Worm (Caenorhabditis elegans) whole organism, late embryonic: ENCODE data around the gene F10C2.3.

ENCODE experiments used
- F13H6.1 ChIP-seq: sonication (generic microtip); optimal IDR thresholded peaks from 2 replicates; lab custom pipeline; 2016; ENCODE audit warnings: missing genetic modification characterization, missing compliant biosample characterization
- K09A11.1 ChIP-seq: sonication (generic microtip); optimal IDR thresholded peaks from 2 replicates; lab custom pipeline; 2017; ENCODE audit warnings: antibody characterized with exemption, mild to moderate bottlenecking, missing genetic modification characterization, missing compliant biosample characterization; ENCODE audit not compliant: insufficient read depth
- T23F11.4 ChIP-seq: fragments of 200-800 bp; sonication (Bioruptor generic); optimal IDR thresholded peaks from 2 replicates; lab custom pipeline; 2018; ENCODE audit warnings: mild to moderate bottlenecking, missing genetic modification characterization, missing compliant biosample characterization
- ceh-14 ChIP-seq: sonication (generic microtip); optimal IDR thresholded peaks from 2 replicates; lab custom pipeline; 2016; ENCODE audit warnings: missing genotype, missing genetic modification characterization, missing compliant biosample characterization
- ceh-18 ChIP-seq: sonication (generic microtip); optimal IDR thresholded peaks from 2 replicates; lab custom pipeline; 2016; ENCODE audit warnings: missing genetic modification characterization, missing compliant biosample characterization
- ceh-19 ChIP-seq: fragments of 200-800 bp; sonication (Bioruptor generic); optimal IDR thresholded peaks from 2 replicates; lab custom pipeline; 2018; ENCODE audit warnings: mild to moderate bottlenecking, missing genetic modification characterization, missing compliant biosample characterization
- ceh-2 ChIP-seq: sonication (generic microtip); optimal IDR thresholded peaks from 2 replicates; lab custom pipeline; 2016; ENCODE audit warnings: missing genotype, missing genetic modification characterization, missing compliant biosample characterization
- ceh-22 ChIP-seq: sonication (generic microtip); optimal IDR thresholded peaks from 2 replicates; lab custom pipeline; 2017; ENCODE audit warnings: missing biosample characterization, missing genetic modification characterization
- ceh-24 ChIP-seq: sonication (generic microtip); optimal IDR thresholded peaks from 2 replicates; lab custom pipeline; 2016; ENCODE audit warnings: mild to moderate bottlenecking, missing genetic modification characterization, missing compliant biosample characterization
- ceh-30 ChIP-seq: fragments of 150-350 bp; optimal IDR thresholded peaks from 2 replicates; lab custom pipeline; 2014; ENCODE audit warnings: missing biosample characterization, missing genetic modification characterization
- ceh-31 ChIP-seq: sonication (generic microtip); optimal IDR thresholded peaks from 2 replicates; lab custom pipeline; 2016; ENCODE audit warnings: missing genetic modification characterization, missing compliant biosample characterization
- ceh-34 ChIP-seq: sonication (generic microtip); optimal IDR thresholded peaks from 2 replicates; lab custom pipeline; 2016; ENCODE audit warnings: mild to moderate bottlenecking, missing genetic modification characterization, missing compliant biosample characterization
- ceh-48 ChIP-seq: sonication (generic microtip); optimal IDR thresholded peaks from 2 replicates; lab custom pipeline; 2016; ENCODE audit warnings: missing genetic modification characterization, inconsistent platforms, missing compliant biosample characterization
- ceh-9 ChIP-seq: sonication (generic microtip); optimal IDR thresholded peaks from 2 replicates; lab custom pipeline; 2016; ENCODE audit warnings: mild to moderate bottlenecking, missing genetic modification characterization, inconsistent platforms, missing compliant biosample characterization
- dve-1 ChIP-seq: sonication (generic microtip); optimal IDR thresholded peaks from 2 replicates; lab custom pipeline; 2017; ENCODE audit warnings: antibody characterized with exemption, mild to moderate bottlenecking, missing genetic modification characterization, missing compliant biosample characterization
- elt-2 ChIP-seq: sonication (generic microtip); optimal IDR thresholded peaks from 2 replicates; lab custom pipeline; 2016; ENCODE audit warnings: missing genetic modification reagents, missing genetic modification characterization, missing compliant biosample characterization
- eyg-1 ChIP-seq: sonication (generic microtip); optimal IDR thresholded peaks from 2 replicates; lab custom pipeline; 2016; ENCODE audit warnings: missing genotype, missing genetic modification characterization, missing compliant biosample characterization
- fax-1 ChIP-seq: sonication (generic microtip); optimal IDR thresholded peaks from 2 replicates; lab custom pipeline; 2016; ENCODE audit warnings: missing genotype, missing genetic modification characterization, missing compliant biosample characterization
- gmeb-2 ChIP-seq: sonication (generic microtip); optimal IDR thresholded peaks from 2 replicates; lab custom pipeline; 2016; ENCODE audit warnings: missing genetic modification characterization, inconsistent platforms, missing compliant biosample characterization
- hlh-13 ChIP-seq: fragments of 200-800 bp; sonication (Bioruptor generic); optimal IDR thresholded peaks from 2 replicates; lab custom pipeline; 2018; ENCODE audit warnings: mild to moderate bottlenecking, missing genetic modification characterization, missing compliant biosample characterization
- hlh-15 ChIP-seq: sonication (generic microtip); optimal IDR thresholded peaks from 2 replicates; lab custom pipeline; 2016; ENCODE audit warnings: missing genetic modification characterization, missing compliant biosample characterization
- hlh-30 ChIP-seq: sonication (generic microtip); optimal IDR thresholded peaks from 2 replicates; lab custom pipeline; 2017; ENCODE audit warnings: antibody characterized with exemption, missing genetic modification characterization, missing compliant biosample characterization; ENCODE audit not compliant: insufficient read depth
- hlh-6 ChIP-seq: sonication (generic microtip); optimal IDR thresholded peaks from 2 replicates; lab custom pipeline; 2016; ENCODE audit warnings: missing genotype, missing genetic modification characterization, missing compliant biosample characterization
- lim-6 ChIP-seq: sonication (generic microtip); optimal IDR thresholded peaks from 2 replicates; lab custom pipeline; 2016; ENCODE audit warnings: missing genetic modification characterization, missing compliant biosample characterization
- madf-2 ChIP-seq: sonication (generic microtip); optimal IDR thresholded peaks from 2 replicates; lab custom pipeline; 2017; ENCODE audit warnings: missing genetic modification characterization, missing compliant biosample characterization
- mec-3 ChIP-seq: sonication (generic microtip); optimal IDR thresholded peaks from 2 replicates; lab custom pipeline; 2016; ENCODE audit warnings: borderline replicate concordance, missing genetic modification characterization, missing compliant biosample characterization
- nfya-1 ChIP-seq: sonication (generic microtip); optimal IDR thresholded peaks from 2 replicates; lab custom pipeline; 2017; ENCODE audit warnings: missing genetic modification characterization, mild to moderate bottlenecking, missing compliant biosample characterization, antibody characterized with exemption, moderate library complexity
- npax-4 ChIP-seq: sonication (generic microtip); optimal IDR thresholded peaks from 2 replicates; lab custom pipeline; 2016; ENCODE audit warnings: missing genetic modification characterization, missing compliant biosample characterization
- pag-3 ChIP-seq: sonication (generic microtip); optimal IDR thresholded peaks from 2 replicates; lab custom pipeline; 2016; ENCODE audit warnings: missing compliant biosample characterization, missing genetic modification characterization, borderline replicate concordance
- pax-1 ChIP-seq: fragments of 150-350 bp; optimal IDR thresholded peaks from 2 replicates; lab custom pipeline; 2014; ENCODE audit warnings: missing biosample characterization, missing genetic modification characterization
- pha-2 ChIP-seq: sonication (generic microtip); optimal IDR thresholded peaks from 2 replicates; lab custom pipeline; 2017; ENCODE audit warnings: mild to moderate bottlenecking, missing genetic modification characterization, missing compliant biosample characterization
- pros-1 ChIP-seq: fragments of 150-350 bp; optimal IDR thresholded peaks from 2 replicates; lab custom pipeline; 2014; ENCODE audit warnings: missing biosample characterization, missing genetic modification reagents, missing genetic modification characterization
- rnt-1 ChIP-seq: sonication (generic microtip); optimal IDR thresholded peaks from 2 replicates; lab custom pipeline; 2016; ENCODE audit warnings: missing genetic modification characterization, missing compliant biosample characterization
- sox-4 ChIP-seq: sonication (generic microtip); optimal IDR thresholded peaks from 2 replicates; lab custom pipeline; 2017; ENCODE audit warnings: mild to moderate bottlenecking, missing genetic modification characterization, inconsistent platforms, missing compliant biosample characterization
- tbx-2 ChIP-seq: sonication (generic microtip); optimal IDR thresholded peaks from 2 replicates; lab custom pipeline; 2016; ENCODE audit warnings: missing genetic modification characterization, missing compliant biosample characterization
- unc-42 ChIP-seq: sonication (generic microtip); optimal IDR thresholded peaks from 2 replicates; lab custom pipeline; 2016; ENCODE audit warnings: missing genotype, missing genetic modification characterization, missing compliant biosample characterization
- unc-55 ChIP-seq: sonication (generic microtip); optimal IDR thresholded peaks from 2 replicates; lab custom pipeline; 2017; ENCODE audit warnings: missing biosample characterization, missing genetic modification reagents, missing genetic modification characterization
- unc-86 ChIP-seq: sonication (generic microtip); optimal IDR thresholded peaks from 2 replicates; lab custom pipeline; 2016; ENCODE audit warnings: missing genetic modification characterization, missing compliant biosample characterization
- ztf-16 ChIP-seq: sonication (generic microtip); optimal IDR thresholded peaks from 2 replicates; lab custom pipeline; 2017; ENCODE audit warnings: missing genetic modification characterization, missing compliant biosample characterization

Gene F10C2.3

ce11 chrV:12045132-12045531, 25.0 kb downstream of the F10C2.3 start, which contains the start of gene F10C2.5:
Gene F10C2.5, plus strand, starts transcription at chrV:12045432.
- TF ChIP-seq ceh-9 (tag; lab: Kevin White, UChicago) (no peak), ceh-24 (no peak), unc-55 (no peak), ceh-18 (tag; lab: Kevin White, UChicago) (no peak), elt-2 (tag; lab: Kevin White, UChicago) (no peak), pros-1 (tag; lab: Kevin White, UChicago) (no peak)

- no peak for TF ChIP-seq npax-4 (tag; lab: Kevin White, UChicago)
- TF ChIP-seq unc-42: no peak
- no peak for TF ChIP-seq ztf-16 (tag; lab: Kevin White, UChicago)
- TF ChIP-seq mec-3 (tag; lab: Kevin White, UChicago): no peak
These were observed 27.6 kb downstream of the F10C2.3 start for ce11 chrV:12047735-12048134.

- TF ChIP-seq lim-6 (tag; lab: Kevin White, UChicago): no peak
- TF ChIP-seq dve-1: no peak
- no peak for TF ChIP-seq pros-1 (tag; lab: Kevin White, UChicago)
- no peak for TF ChIP-seq hlh-13 (GFP tag; lab: Kevin White, UChicago)
- no peak for TF ChIP-seq eyg-1
- TF ChIP-seq sox-4 (tag; lab: Kevin White, UChicago): no peak
- TF ChIP-seq madf-2 (tag; lab: Kevin White, UChicago): no peak
- TF ChIP-seq gmeb-2: no peak
- no peak for TF ChIP-seq hlh-15 (tag; lab: Kevin White, UChicago)
- TF ChIP-seq nfya-1 (tag; lab: Kevin White, UChicago): no peak
- TF ChIP-seq fax-1: no peak
- no peak for TF ChIP-seq pax-1 (tag; lab: Kevin White, UChicago)
- no peak for TF ChIP-seq unc-55
- TF ChIP-seq elt-2 (tag; lab: Kevin White, UChicago): no peak
- no peak for TF ChIP-seq ceh-34
- TF ChIP-seq, all 69 proteins: peak for 0
These were observed 28.3 kb downstream of the F10C2.3 start, which contains the start of gene dars-2 for ce11 chrV:12048445-12048844. Gene dars-2, plus strand, starts transcription at chrV:12048745.

ce11 chrV:12053598-12053997, 33.5 kb downstream of the F10C2.3 start, which contains the start of gene F10C2.7:
Gene F10C2.7, plus strand, starts transcription at chrV:12053898.
- TF ChIP-seq F13H6.1 (tag; lab: Kevin White, UChicago) (no peak), mec-3 (tag; lab: Kevin White, UChicago) (no peak), ceh-48 (tag; lab: Kevin White, UChicago) (no peak), ceh-31 (tag; lab: Kevin White, UChicago) (no peak), hlh-6 (tag; lab: Kevin White, UChicago) (no peak), eyg-1 (no peak), ceh-14 (tag; lab: Kevin White, UChicago) (no peak), ceh-34 (no peak), ceh-22 (tag; lab: Kevin White, UChicago) (no peak), pag-3 (no peak), ceh-2 (tag; lab: Kevin White, UChicago) (no peak)

ce11 chrV:12059719-12060118, 39.6 kb downstream of the F10C2.3 start, which contains the start of gene R07B7.2:
Gene R07B7.2, minus strand, starts transcription at chrV:12059753.
- TF ChIP-seq ceh-9 (tag; lab: Kevin White, UChicago) (no peak), hlh-30 (tag; lab: Kevin White, UChicago) (no peak), eyg-1 (no peak), gmeb-2 (no peak), K09A11.1 (tag; lab: Kevin White, UChicago) (no peak), tbx-2 (no peak), ceh-34 (no peak), unc-86 (tag; lab: Kevin White, UChicago) (no peak), madf-2 (tag; lab: Kevin White, UChicago) (no peak), ceh-19 (no peak), rnt-1 (tag; lab: Kevin White, UChicago) (no peak), ceh-30 (tag; lab: Kevin White, UChicago) (no peak), pha-2 (tag; lab: Kevin White, UChicago) (no peak), T23F11.4 (GFP tag; lab: Kevin White, UChicago) (no peak), lim-6 (tag; lab: Kevin White, UChicago) (no peak), elt-2 (tag; lab: Kevin White, UChicago) (no peak)
